Worm (Caenorhabditis elegans): ENCODE results near the gene nspc-9.
A peak's percentile ranks its signal among the peaks of the same experiment; 100 is the strongest.

The nspc-9 gene

DNA sequence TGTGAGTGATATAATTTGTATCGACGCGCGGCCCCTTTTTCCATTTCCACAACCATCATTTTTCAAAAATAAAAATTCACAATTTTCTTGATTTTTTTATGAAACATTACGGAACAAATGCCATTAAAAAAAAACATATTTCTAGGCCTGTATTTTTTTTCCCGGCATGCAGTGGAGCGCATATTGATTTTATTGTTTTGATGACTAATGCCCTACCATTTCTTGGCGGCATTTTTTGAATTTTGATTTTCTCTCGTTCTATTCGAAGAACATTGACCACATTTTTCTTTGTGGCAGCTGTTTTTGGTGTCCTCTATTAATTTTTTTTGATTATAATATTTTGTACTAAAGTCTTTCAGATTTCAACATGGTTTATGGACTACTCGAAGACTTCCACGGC is 44.9 kb downstream of the nspc-9 start, which contains the start of gene W06D11.3:
W06D11.3 (plus strand) TSS at position 360 of the 400 bp plus-strand sequence.
- TF ChIP-seq tag-97 (GFP tag; IDR thresholded peaks at IDR 0.05) (no peak), ceh-32 (tag; optimal IDR thresholded peaks at IDR 0.05; ENCODE audit: poor library complexity) (no peak)

DNA sequence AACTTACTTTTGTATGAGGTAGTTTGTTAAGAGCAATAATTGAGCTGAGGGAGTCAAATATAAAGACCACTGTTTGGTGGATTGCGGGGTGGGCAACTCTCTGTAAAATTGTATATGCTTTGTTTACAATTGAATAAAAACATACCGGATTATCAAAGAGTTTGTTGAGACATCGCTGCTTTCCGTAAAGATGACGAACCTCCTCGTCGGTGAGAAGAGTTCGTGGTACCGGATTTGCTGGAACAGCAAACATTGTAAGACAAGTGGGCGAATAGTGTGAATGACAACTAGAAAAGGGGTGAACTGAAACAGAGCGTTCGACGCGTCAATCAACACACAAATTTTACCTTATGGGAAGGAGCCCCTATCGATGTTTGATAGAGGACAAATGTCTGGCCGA is 46.8 kb downstream of the nspc-9 start, which contains the start of gene W06D11.2:
W06D11.2 (minus strand) TSS at position 339 of the 400 bp plus-strand sequence.
- no peak for TF ChIP-seq ceh-62 (tag; optimal IDR thresholded peaks at IDR 0.05)
- no peak for TF ChIP-seq mdt-29 (GFP tag; IDR thresholded peaks at IDR 0.05)
- no peak for TF ChIP-seq daf-12 (tag; optimal IDR thresholded peaks at IDR 0.05)
- peak in 1 of 2 experiments; percentile 96 for TF ChIP-seq unc-62 (GFP tag; optimal IDR thresholded peaks at IDR 0.05 in 1 of 2)
- TF ChIP-seq unc-62 (tag; optimal IDR thresholded peaks at IDR 0.05): no peak

DNA sequence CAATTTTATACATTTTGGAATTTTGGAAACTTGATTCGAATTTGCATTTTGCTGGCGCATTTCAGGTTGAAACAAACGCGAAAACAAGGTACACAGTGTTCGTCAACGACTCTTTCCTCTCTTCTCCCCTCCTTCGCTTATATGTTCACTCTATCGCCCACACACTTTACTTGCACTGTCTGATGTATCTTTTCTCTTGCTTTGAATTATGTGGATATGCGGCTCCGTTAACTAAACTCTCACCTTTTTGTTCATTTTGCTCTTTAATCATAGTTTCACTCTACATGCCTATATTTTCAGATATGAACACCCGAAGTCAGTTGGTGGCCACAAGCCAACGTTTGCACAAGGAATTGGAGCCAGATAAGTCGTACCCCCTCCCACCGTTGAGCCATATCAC is 48.9 kb downstream of the nspc-9 start, which contains the start of gene W06D11.1:
W06D11.1 (plus strand) TSS at position 301 of the 400 bp plus-strand sequence.
- TF ChIP-seq mep-1 (tag; optimal IDR thresholded peaks at IDR 0.05) (no peak), dve-1 (tag; optimal IDR thresholded peaks at IDR 0.05; ENCODE audit: insufficient read depth) (no peak), unc-62 (GFP tag; optimal IDR thresholded peaks at IDR 0.05 in 1 of 2) (peak in 1 of 2 experiments; percentile 61), unc-62 (tag; optimal IDR thresholded peaks at IDR 0.05) (no peak), nhr-10 (tag; optimal IDR thresholded peaks at IDR 0.05) (no peak), nhr-28 (tag; optimal IDR thresholded peaks at IDR 0.05) (no peak), zip-2 (tag; optimal IDR thresholded peaks at IDR 0.05) (no peak)
